Fruit fly (Drosophila melanogaster) whole organism, adult: ENCODE measurements around the gene CG33181.

Experiments used
- CG12768 ChIP-seq: fragments of 200-800 bp; sonication (Bioruptor generic); optimal IDR thresholded peaks from 2 replicates; lab custom pipeline; 2017; ENCODE audit warnings: missing biosample characterization, missing genetic modification characterization, mild to moderate bottlenecking, moderate library complexity, missing genetic modification reagents
- CG33017 ChIP-seq: fragments of 200-800 bp; sonication (Bioruptor generic); optimal IDR thresholded peaks from 2 replicates; lab custom pipeline; 2018; ENCODE audit warnings: missing biosample characterization, mild to moderate bottlenecking, missing genetic modification characterization, moderate library complexity
- CG5204 ChIP-seq: fragments of 200-800 bp; sonication (Bioruptor generic); optimal IDR thresholded peaks from 2 replicates; lab custom pipeline; 2016; ENCODE audit warnings: missing biosample characterization, missing genetic modification characterization
- Clk ChIP-seq: fragments of 200-800 bp; sonication (Bioruptor generic); optimal IDR thresholded peaks from 2 replicates; lab custom pipeline; 2017; ENCODE audit warnings: missing biosample characterization, missing genetic modification characterization
- Crg-1 ChIP-seq: fragments of 200-800 bp; sonication (Bioruptor generic); optimal IDR thresholded peaks from 2 replicates; lab custom pipeline; 2016; ENCODE audit warnings: missing biosample characterization, missing genetic modification characterization
- Hr96 ChIP-seq: fragments of 200-800 bp; sonication (Bioruptor generic); optimal IDR thresholded peaks from 2 replicates; lab custom pipeline; 2016; ENCODE audit warnings: missing biosample characterization, missing genetic modification characterization
- Mnt ChIP-seq: fragments of 200-800 bp; sonication (Bioruptor generic); optimal IDR thresholded peaks from 2 replicates; lab custom pipeline; 2016; ENCODE audit warnings: missing biosample characterization, mild to moderate bottlenecking, missing genetic modification characterization
- cnc ChIP-seq, 2 experiments: fragments of >200 bp; optimal IDR thresholded peaks; 2 replicates each; lab custom pipeline; 2017
- kay ChIP-seq: fragments of 200-800 bp; sonication (Bioruptor generic); peaks from one replicate; lab custom pipeline; 2016; ENCODE audit warnings: missing biosample characterization, missing genetic modification characterization, borderline replicate concordance
- tj ChIP-seq: fragments of 200-800 bp; sonication (Bioruptor generic); optimal IDR thresholded peaks from 3 replicates; lab custom pipeline; 2017; ENCODE audit warnings: missing biosample characterization, mild to moderate bottlenecking, missing genetic modification characterization, moderate library complexity

DNA sequence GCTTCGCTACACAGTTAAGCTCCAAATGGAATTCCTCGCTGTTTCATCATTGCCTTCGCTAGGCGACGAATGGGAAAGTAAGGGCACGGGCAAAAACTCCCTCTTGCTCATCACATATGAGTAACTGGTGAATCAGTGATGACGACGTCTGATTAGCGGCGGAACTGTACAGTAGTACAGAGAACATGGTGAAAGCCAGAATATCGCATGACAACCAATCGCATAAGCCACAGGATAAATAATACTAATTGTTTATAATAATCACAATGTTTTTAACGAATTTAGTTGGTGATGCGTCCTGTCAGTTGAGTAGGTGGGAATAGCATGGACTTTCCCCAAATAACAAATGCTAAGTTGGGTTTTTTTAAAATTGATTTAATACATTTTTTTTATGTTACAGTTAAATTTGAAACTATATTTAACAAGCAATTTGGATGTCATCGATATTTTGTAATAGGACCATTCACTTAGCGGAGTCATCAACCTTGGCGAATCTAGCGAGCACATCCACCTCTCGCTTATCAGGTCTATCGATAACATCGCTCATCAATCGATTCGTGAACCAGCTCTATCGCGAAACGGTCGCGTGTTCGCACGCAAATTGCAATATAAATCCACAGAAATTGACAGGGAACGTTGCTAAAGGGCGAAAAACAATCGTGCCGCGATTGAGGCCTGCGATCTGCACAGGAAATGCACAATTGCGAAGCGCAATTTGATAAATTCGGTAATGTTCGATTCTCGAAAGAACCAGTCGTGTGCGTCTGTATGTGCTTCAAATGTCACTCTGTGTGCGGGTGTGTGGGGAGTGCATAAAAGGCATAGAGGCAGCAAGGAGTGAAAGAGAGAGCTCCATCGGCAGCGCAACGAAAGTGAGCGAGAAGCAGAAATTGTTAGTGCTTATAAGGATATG is 71.2 kb downstream of the CG33181 start, which contains the start of the genes CG12112 and Trf4-1:
- TF ChIP-seq CG33017 (no peak), CG12768 (GFP tag; lab: Kevin White, UChicago) (no peak), tj (GFP tag; lab: Kevin White, UChicago) (no peak), kay (GFP tag; lab: Kevin White, UChicago) (peak; percentile 94), Hr96 (GFP tag; lab: Kevin White, UChicago) (no peak), Mnt (GFP tag; lab: Kevin White, UChicago) (peak; percentile 86), CG5204 (GFP tag; lab: Kevin White, UChicago) (peak; percentile 47), Clk (GFP tag; lab: Kevin White, UChicago) (no peak), Crg-1 (peak; percentile 10), cnc (optimal IDR thresholded peaks at IDR 0.05; lab: Kevin White, UChicago) (no peak)
